Worm (Caenorhabditis elegans) whole organism, L4/young adult: ENCODE measurements around the gene C49C3.8.

ENCODE experiments used
- W03F9.2 ChIP-seq: fragments of 150-350 bp; optimal IDR thresholded peaks from 2 replicates; lab custom pipeline; 2014; ENCODE audit warnings: missing biosample characterization, missing genetic modification characterization
- dao-5 ChIP-seq: sonication (generic microtip); optimal IDR thresholded peaks from 2 replicates; lab custom pipeline; 2016; ENCODE audit warnings: missing genotype, missing genetic modification characterization, moderate library complexity, missing compliant biosample characterization
- him-1 ChIP-seq: sonication (generic microtip); optimal IDR thresholded peaks from 2 replicates; lab custom pipeline; 2016; ENCODE audit warnings: missing genotype, missing genetic modification reagents, missing genetic modification characterization, missing compliant biosample characterization

ce11 chrIV:17367294-17367693, 32.3 kb downstream of the C49C3.8 start, which contains the start of gene zipt-17:
- no peak for TF ChIP-seq him-1
- no peak for TF ChIP-seq W03F9.2 (tag; lab: Kevin White, UChicago)
- no peak for TF ChIP-seq dao-5 (tag; lab: Kevin White, UChicago)
